Worm (Caenorhabditis elegans) whole organism, L1 larva: ENCODE measurements around the gene F13A2.9.

ENCODE experiments used
- alr-1 ChIP-seq: fragments of 200-800 bp; sonication (Bioruptor generic); optimal IDR thresholded peaks from 2 replicates; lab custom pipeline; 2018; ENCODE audit warnings: borderline replicate concordance, mild to moderate bottlenecking, missing genetic modification characterization, missing compliant biosample characterization
- ces-1 ChIP-seq: fragments of 150-350 bp; optimal IDR thresholded peaks from 2 replicates; lab custom pipeline; 2014; ENCODE audit warnings: missing biosample characterization, missing genetic modification reagents, missing genetic modification characterization

ce11 chrV:4357369-4357768 lies 29.9 kb downstream of the F13A2.9 start:
- TF ChIP-seq alr-1 (no peak), ces-1 (GFP tag; lab: Kevin White, UChicago) (peak; percentile 36)
